Fruit fly (Drosophila melanogaster) whole organism, embryonic: ENCODE data around the gene CG5043.
A peak's percentile ranks its signal among the peaks of the same experiment; 100 is the strongest.

Experiments used
- CG10267 ChIP-seq: fragments of 200-800 bp; sonication (Bioruptor generic); optimal IDR thresholded peaks from 2 replicates; lab custom pipeline; 2018; ENCODE audit warnings: missing biosample characterization, mild to moderate bottlenecking, missing genetic modification characterization, moderate library complexity
- CG10959 ChIP-seq: fragments of 200-800 bp; sonication (Bioruptor generic); IDR thresholded peaks from 2 replicates; pipeline ENCODE4 v1.3.6; 2022; ENCODE audit warnings: missing biosample characterization, missing genetic modification characterization
- CG13296 ChIP-seq: fragments of 200-800 bp; sonication (Bioruptor generic); optimal IDR thresholded peaks from 3 replicates; lab custom pipeline; 2018; ENCODE audit warnings: missing biosample characterization, mild to moderate bottlenecking, missing genetic modification characterization
- CG13894 ChIP-seq: fragments of 200-800 bp; sonication (Bioruptor generic); optimal IDR thresholded peaks from 3 replicates; lab custom pipeline; 2018; ENCODE audit warnings: missing biosample characterization, mild to moderate bottlenecking, missing genetic modification characterization, moderate library complexity
- CG14050 ChIP-seq: fragments of 200-800 bp; sonication (Bioruptor generic); IDR thresholded peaks from 3 replicates; pipeline ENCODE4 v1.3.6; 2022; ENCODE audit warnings: missing biosample characterization, missing genetic modification characterization
- CG14860 ChIP-seq: fragments of 200-800 bp; sonication (Bioruptor generic); IDR thresholded peaks from 3 replicates; pipeline ENCODE4 v1.3.6; 2022; ENCODE audit warnings: missing biosample characterization, missing genetic modification characterization; ENCODE audit not compliant: partially characterized antibody
- CG17385 ChIP-seq: fragments of 200-800 bp; sonication (Bioruptor generic); optimal IDR thresholded peaks from 3 replicates; lab custom pipeline; 2018; ENCODE audit warnings: missing biosample characterization, mild to moderate bottlenecking, missing genetic modification characterization
- CG2889 ChIP-seq: fragments of 200-800 bp; sonication (Bioruptor generic); IDR thresholded peaks from 3 replicates; pipeline ENCODE4 v1.3.6; 2022; ENCODE audit warnings: missing biosample characterization, missing genetic modification characterization
- CG34224 ChIP-seq: fragments of 200-800 bp; sonication (Bioruptor generic); IDR thresholded peaks from 3 replicates; pipeline ENCODE4 v1.3.6; 2022; ENCODE audit warnings: missing biosample characterization, missing genetic modification characterization; ENCODE audit not compliant: partially characterized antibody
- CG3995 ChIP-seq: fragments of 200-800 bp; sonication (Bioruptor generic); optimal IDR thresholded peaks from 3 replicates; lab custom pipeline; 2016; ENCODE audit warnings: missing biosample characterization, missing genetic modification characterization
- CG4282 ChIP-seq: fragments of 200-800 bp; sonication (Bioruptor generic); optimal IDR thresholded peaks from 2 replicates; lab custom pipeline; 2016; ENCODE audit warnings: missing biosample characterization, missing genetic modification characterization
- CG4424 ChIP-seq: fragments of 200-800 bp; sonication (Bioruptor generic); optimal IDR thresholded peaks from 3 replicates; lab custom pipeline; 2016; ENCODE audit warnings: missing biosample characterization, missing genetic modification characterization
- CG6683 ChIP-seq: fragments of 200-800 bp; sonication (Bioruptor generic); optimal IDR thresholded peaks from 2 replicates; lab custom pipeline; 2017; ENCODE audit warnings: missing biosample characterization, mild to moderate bottlenecking, missing genetic modification characterization, missing genetic modification reagents
- CG8478 ChIP-seq: fragments of >200 bp; optimal IDR thresholded peaks from 2 replicates; lab custom pipeline; 2018
- CG9876 ChIP-seq: fragments of 200-800 bp; sonication (Bioruptor generic); optimal IDR thresholded peaks from 2 replicates; lab custom pipeline; 2016; ENCODE audit warnings: missing biosample characterization, missing genetic modification characterization
- CG9932 ChIP-seq: fragments of 200-800 bp; sonication (Bioruptor generic); IDR thresholded peaks from 2 replicates; pipeline ENCODE4 v1.3.6; 2022; ENCODE audit warnings: missing biosample characterization, missing genetic modification characterization
- CkIIα-i1 ChIP-seq: fragments of 200-800 bp; sonication (Bioruptor generic); IDR thresholded peaks from 2 replicates; pipeline ENCODE4 v1.3.6; 2022; ENCODE audit warnings: missing biosample characterization, missing genetic modification characterization
- CoRest ChIP-seq: fragments of 200-800 bp; sonication (Bioruptor generic); optimal IDR thresholded peaks from 3 replicates; lab custom pipeline; 2018; ENCODE audit warnings: missing biosample characterization, mild to moderate bottlenecking, missing genetic modification characterization, moderate library complexity
- Doc3 ChIP-seq: fragments of 200-800 bp; sonication (Bioruptor generic); IDR thresholded peaks from 3 replicates; pipeline ENCODE4 v1.3.6; 2022; ENCODE audit warnings: missing biosample characterization, missing genetic modification characterization; ENCODE audit not compliant: partially characterized antibody
- E2f2 ChIP-seq: fragments of 200-800 bp; sonication (Bioruptor generic); IDR thresholded peaks from 2 replicates; pipeline ENCODE4 v1.3.6; 2022; ENCODE audit warnings: missing biosample characterization, missing genetic modification characterization
- ERR ChIP-seq: fragments of 200-800 bp; sonication (Bioruptor generic); optimal IDR thresholded peaks from 2 replicates; lab custom pipeline; 2016; ENCODE audit warnings: missing biosample characterization, missing genetic modification characterization
- Eip74EF ChIP-seq, 2 experiments: fragments of 200-800 bp in 1 of 2; fragments of >200 bp in 1 of 2; sonication (Bioruptor generic) in 1 of 2; optimal IDR thresholded peaks; 2 replicates each; lab custom pipeline; 2017 to 2019; ENCODE audit warnings: missing biosample characterization in 2 of 2, missing genetic modification characterization in 2 of 2, mild to moderate bottlenecking in 1 of 2, moderate library complexity in 1 of 2
- Ets65A ChIP-seq: fragments of 200-800 bp; sonication (Bioruptor generic); peaks from one replicate; lab custom pipeline; 2016; ENCODE audit warnings: missing biosample characterization, missing genetic modification characterization
- Fer2 ChIP-seq: fragments of 200-800 bp; sonication (Bioruptor generic); optimal IDR thresholded peaks from 2 replicates; lab custom pipeline; 2018; ENCODE audit warnings: missing biosample characterization, mild to moderate bottlenecking, missing genetic modification characterization, moderate library complexity
- Gsc ChIP-seq: fragments of 200-800 bp; sonication (Bioruptor generic); IDR thresholded peaks from 2 replicates; pipeline ENCODE4 v1.3.6; 2022; ENCODE audit warnings: missing biosample characterization, missing genetic modification characterization
- HHEX ChIP-seq: fragments of 200-800 bp; sonication (Bioruptor generic); optimal IDR thresholded peaks from 3 replicates; lab custom pipeline; 2017; ENCODE audit warnings: missing biosample characterization, mild to moderate bottlenecking, missing genetic modification characterization, missing genetic modification reagents
- Hmr ChIP-seq: fragments of 200-800 bp; sonication (Bioruptor generic); optimal IDR thresholded peaks from 3 replicates; lab custom pipeline; 2017; ENCODE audit warnings: mild to moderate bottlenecking, missing biosample characterization, missing genetic modification reagents, missing genetic modification characterization
- Hmx ChIP-seq: fragments of 200-800 bp; sonication (Bioruptor generic); optimal IDR thresholded peaks from 2 replicates; lab custom pipeline; 2016; ENCODE audit warnings: missing biosample characterization, missing genetic modification characterization
- Nf-YB ChIP-seq: fragments of 200-800 bp; sonication (Bioruptor generic); optimal IDR thresholded peaks from 3 replicates; lab custom pipeline; 2019; ENCODE audit warnings: missing biosample characterization, mild to moderate bottlenecking, missing genetic modification characterization, moderate library complexity
- Scr ChIP-seq: fragments of 200-800 bp; sonication (Bioruptor generic); IDR thresholded peaks from 2 replicates; pipeline ENCODE4 v1.3.6; 2022; ENCODE audit warnings: missing biosample characterization, missing genetic modification characterization; ENCODE audit not compliant: partially characterized antibody
- Sry-β ChIP-seq: fragments of 200-800 bp; sonication (Bioruptor generic); optimal IDR thresholded peaks from 2 replicates; lab custom pipeline; 2018; ENCODE audit warnings: missing biosample characterization, mild to moderate bottlenecking, missing genetic modification characterization, moderate library complexity
- YL-1 ChIP-seq: fragments of 200-800 bp; sonication (Bioruptor generic); optimal IDR thresholded peaks from 3 replicates; lab custom pipeline; 2017; ENCODE audit warnings: missing biosample characterization, mild to moderate bottlenecking, missing genetic modification characterization
- bigmax ChIP-seq: fragments of 200-800 bp; sonication (Bioruptor generic); optimal IDR thresholded peaks from 2 replicates; lab custom pipeline; 2018; ENCODE audit warnings: missing biosample characterization, mild to moderate bottlenecking, missing genetic modification characterization
- chif ChIP-seq, 2 experiments: fragments of 200-800 bp; sonication (Bioruptor generic); optimal IDR thresholded peaks; 3 replicates each; lab custom pipeline; 2016; ENCODE audit warnings: missing biosample characterization in 2 of 2, missing genetic modification characterization in 2 of 2
- chm ChIP-seq: fragments of 200-800 bp; sonication (Bioruptor generic); IDR thresholded peaks from 2 replicates; pipeline ENCODE4 v1.3.6; 2022; ENCODE audit warnings: missing biosample characterization, missing genetic modification characterization
- cwo ChIP-seq: fragments of 200-800 bp; sonication (Bioruptor generic); optimal IDR thresholded peaks from 3 replicates; lab custom pipeline; 2017; ENCODE audit warnings: missing biosample characterization, missing genetic modification characterization, mild to moderate bottlenecking, moderate library complexity, missing genetic modification reagents
- dysf ChIP-seq: fragments of 200-800 bp; sonication (Bioruptor generic); IDR thresholded peaks from 3 replicates; pipeline ENCODE4 v1.3.6; 2022; ENCODE audit warnings: missing biosample characterization, missing genetic modification characterization
- ewg ChIP-seq: fragments of 200-800 bp; sonication (Bioruptor generic); optimal IDR thresholded peaks from 3 replicates; lab custom pipeline; 2017; ENCODE audit warnings: mild to moderate bottlenecking, missing biosample characterization, missing genetic modification reagents, missing genetic modification characterization
- fd96Cb ChIP-seq: fragments of 200-800 bp; sonication (Bioruptor generic); optimal IDR thresholded peaks from 2 replicates; lab custom pipeline; 2018; ENCODE audit warnings: missing biosample characterization, mild to moderate bottlenecking, missing genetic modification characterization, moderate library complexity
- gro ChIP-seq: fragments of 200-800 bp; sonication (Bioruptor generic); optimal IDR thresholded peaks from 2 replicates; lab custom pipeline; 2016; ENCODE audit warnings: missing biosample characterization, missing genetic modification characterization
- ranshi ChIP-seq: fragments of 200-800 bp; sonication (Bioruptor generic); IDR thresholded peaks from 2 replicates; pipeline ENCODE4 v1.3.6; 2022; ENCODE audit warnings: missing biosample characterization, missing genetic modification characterization
- ro ChIP-seq: fragments of 200-800 bp; sonication (Bioruptor generic); IDR thresholded peaks from 2 replicates; pipeline ENCODE4 v1.3.6; 2022; ENCODE audit warnings: missing biosample characterization, missing genetic modification characterization
- row ChIP-seq: fragments of 200-800 bp; sonication (Bioruptor generic); IDR thresholded peaks from 3 replicates; pipeline ENCODE4 v1.3.6; 2022; ENCODE audit warnings: missing biosample characterization, missing genetic modification characterization
- salm ChIP-seq: fragments of 200-800 bp; sonication (Bioruptor generic); optimal IDR thresholded peaks from 2 replicates; lab custom pipeline; 2018; ENCODE audit warnings: missing biosample characterization, mild to moderate bottlenecking, missing genetic modification characterization
- scrt ChIP-seq: fragments of 200-800 bp; sonication (Bioruptor generic); optimal IDR thresholded peaks from 2 replicates; lab custom pipeline; 2018; ENCODE audit warnings: missing biosample characterization, mild to moderate bottlenecking, missing genetic modification characterization, moderate library complexity
- sob ChIP-seq: fragments of 200-800 bp; sonication (Bioruptor generic); IDR thresholded peaks from 2 replicates; pipeline ENCODE4 v1.3.6; 2022; ENCODE audit warnings: missing biosample characterization, missing genetic modification characterization
- ssp ChIP-seq: fragments of 200-800 bp; sonication (Bioruptor generic); IDR thresholded peaks from 2 replicates; pipeline ENCODE4 v1.3.6; 2022; ENCODE audit warnings: missing biosample characterization, missing genetic modification characterization
- tap ChIP-seq: fragments of 200-800 bp; optimal IDR thresholded peaks from 3 replicates; lab custom pipeline; 2019; ENCODE audit warnings: missing biosample characterization, mild to moderate bottlenecking, missing genetic modification characterization, moderate library complexity
- tgo ChIP-seq: fragments of 200-800 bp; sonication (Bioruptor generic); IDR thresholded peaks from 3 replicates; pipeline ENCODE4 v1.3.6; 2022; ENCODE audit warnings: missing biosample characterization, missing genetic modification characterization
- wdn ChIP-seq: fragments of 200-800 bp; sonication (Bioruptor generic); IDR thresholded peaks from 2 replicates; pipeline ENCODE4 v1.3.6; 2022; ENCODE audit warnings: missing biosample characterization, missing genetic modification characterization
- yki ChIP-seq: fragments of >200 bp; optimal IDR thresholded peaks from 3 replicates; lab custom pipeline; 2018
- z ChIP-seq: fragments of 200-800 bp; sonication (Bioruptor generic); IDR thresholded peaks from 3 replicates; pipeline ENCODE4 v1.3.6; 2022; ENCODE audit warnings: missing biosample characterization, missing genetic modification characterization

Gene CG5043

DNA sequence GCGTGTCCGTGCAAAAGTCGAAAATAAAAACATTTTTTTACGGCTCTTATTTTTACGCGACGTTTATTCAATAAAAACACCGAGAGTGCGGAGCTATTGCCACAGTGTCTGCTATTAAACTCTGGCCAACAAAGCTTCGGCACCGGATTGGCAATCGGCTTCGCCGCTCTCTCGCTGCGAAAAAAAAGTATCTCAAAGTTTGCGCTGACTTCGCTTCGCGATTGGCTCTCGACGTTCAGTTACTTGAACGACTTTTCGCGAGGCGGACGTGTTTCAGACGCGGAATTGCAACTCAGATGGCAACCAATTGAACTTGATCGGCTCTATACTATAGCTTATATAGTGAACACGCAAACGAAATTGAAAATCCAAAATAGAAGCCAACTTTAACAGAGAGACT, 44.6 kb upstream of the CG5043 start (continued):
- TF ChIP-seq yki, result no peak
- TF ChIP-seq CG9876 (GFP tag; lab: Kevin White, UChicago), result no peak
- TF ChIP-seq dysf (GFP tag; lab: Robert Waterston, UW), result no peak
- TF ChIP-seq Gsc (GFP tag; lab: Robert Waterston, UW), result no peak
- TF ChIP-seq cwo (GFP tag; lab: Kevin White, UChicago), result peak; percentile 8
- no peak for TF ChIP-seq CG17385
- no peak for TF ChIP-seq CG9932 (GFP tag; lab: Robert Waterston, UW)
- TF ChIP-seq E2f2 (GFP tag; lab: Robert Waterston, UW), result no peak
- no peak for TF ChIP-seq Scr (GFP tag; lab: Robert Waterston, UW)
- TF ChIP-seq ranshi, result no peak
- no peak for TF ChIP-seq CG8478 (lab: Kevin White, UChicago)
- no peak; the same call in 2 of the 3 replicates for TF ChIP-seq row
- TF ChIP-seq chif (GFP tag; optimal IDR thresholded peaks at IDR 0.05; lab: Kevin White, UChicago), result no peak
- no peak for TF ChIP-seq ERR (GFP tag; lab: Kevin White, UChicago)
- no peak for TF ChIP-seq chm (GFP tag; lab: Robert Waterston, UW)
- no peak for TF ChIP-seq ewg (GFP tag; lab: Kevin White, UChicago)
- no peak for TF ChIP-seq fd96Cb (tag; lab: Kevin White, UChicago)
- TF ChIP-seq CG34224 (GFP tag; lab: Robert Waterston, UW), result no peak
- no peak for TF ChIP-seq bigmax (GFP tag; lab: Kevin White, UChicago)
- no peak for TF ChIP-seq scrt (GFP tag; lab: Kevin White, UChicago)
- no peak for TF ChIP-seq Doc3
- no peak for TF ChIP-seq salm
- TF ChIP-seq HHEX (GFP tag; lab: Kevin White, UChicago), result no peak
- no peak for TF ChIP-seq CG10267 (tag; lab: Kevin White, UChicago)
- TF ChIP-seq CoRest (tag; lab: Kevin White, UChicago), result no peak
- no peak for TF ChIP-seq CG6683
- peak; percentile 51 for TF ChIP-seq CG13894 (tag; lab: Kevin White, UChicago)
- no peak for TF ChIP-seq tgo
- TF ChIP-seq CG14050 (GFP tag; lab: Robert Waterston, UW), result no peak
- TF ChIP-seq Ets65A (GFP tag; lab: Kevin White, UChicago), result no peak
- TF ChIP-seq ro, result no peak
- peak; percentile 26 for TF ChIP-seq gro
- TF ChIP-seq Sry-β (GFP tag; lab: Kevin White, UChicago), result no peak
- TF ChIP-seq Fer2 (tag; lab: Kevin White, UChicago), result no peak
- TF ChIP-seq CkIIα-i1 (GFP tag; lab: Robert Waterston, UW), result no peak
- TF ChIP-seq wdn (GFP tag; lab: Robert Waterston, UW), result no peak
- TF ChIP-seq CG13296 (GFP tag; lab: Kevin White, UChicago), result no peak
- TF ChIP-seq CG10959 (GFP tag; lab: Robert Waterston, UW), result no peak
- TF ChIP-seq Hmr (GFP tag; lab: Kevin White, UChicago), result peak; percentile 11
- TF ChIP-seq sob (GFP tag; lab: Robert Waterston, UW), result peak; percentile 6; the same call in 1 of the 2 replicates
- TF ChIP-seq CG14860 (GFP tag; lab: Robert Waterston, UW), result no peak
- no peak for TF ChIP-seq CG4424 (GFP tag; lab: Kevin White, UChicago)
- no peak for TF ChIP-seq ssp (GFP tag; lab: Robert Waterston, UW)
- TF ChIP-seq Nf-YB (GFP tag; lab: Kevin White, UChicago), result peak; percentile 50
- TF ChIP-seq Hmx, result no peak
- TF ChIP-seq Eip74EF (GFP tag; optimal IDR thresholded peaks at IDR 0.05; lab: Kevin White, UChicago), result no peak
- TF ChIP-seq tap (tag; lab: Kevin White, UChicago), result no peak
- TF ChIP-seq CG3995 (GFP tag; lab: Kevin White, UChicago), result no peak
- TF ChIP-seq CG4282, result no peak
- TF ChIP-seq YL-1 (GFP tag; lab: Kevin White, UChicago), result no peak
- TF ChIP-seq CG2889 (GFP tag; lab: Robert Waterston, UW), result no peak
- 0 out of 3 replicates have a peak, but pooled peaks have one; percentile 31 for TF ChIP-seq z (GFP tag; lab: Robert Waterston, UW)
